Worm (Caenorhabditis elegans) whole organism, L4 larva: ENCODE results near the gene K07H8.2.

ENCODE experiments used
- D1046.2 ChIP-seq: fragments of 200-800 bp; sonication (Bioruptor generic); IDR thresholded peaks from 2 replicates; pipeline ENCODE4 v1.3.6; 2022; ENCODE audit warnings: missing genetic modification characterization, missing compliant biosample characterization
- F10B5.3 ChIP-seq: sonication (generic microtip); optimal IDR thresholded peaks from 2 replicates; lab custom pipeline; 2016; ENCODE audit warnings: mild to moderate bottlenecking, missing genetic modification characterization, missing compliant biosample characterization
- F44E2.7 ChIP-seq: fragments of 200-800 bp; sonication (Bioruptor generic); IDR thresholded peaks from 2 replicates; pipeline ENCODE4 v2.1.2; 2022; ENCODE audit warnings: missing genetic modification characterization, missing compliant biosample characterization
- F49E8.2 ChIP-seq: sonication (generic microtip); optimal IDR thresholded peaks from 2 replicates; lab custom pipeline; 2016; ENCODE audit warnings: missing compliant biosample characterization, mild to moderate bottlenecking, missing genetic modification characterization, borderline replicate concordance
- T20F7.1 ChIP-seq: fragments of 200-800 bp; sonication (Bioruptor generic); optimal IDR thresholded peaks from 2 replicates; lab custom pipeline; 2018; ENCODE audit warnings: mild to moderate bottlenecking, missing genetic modification characterization, missing compliant biosample characterization
- T26A8.4 ChIP-seq: fragments of 200-800 bp; sonication (Bioruptor generic); IDR thresholded peaks from 2 replicates; pipeline ENCODE4 v1.3.6; 2022; ENCODE audit warnings: missing genetic modification characterization, missing compliant biosample characterization
- Y48G9A.11 ChIP-seq: fragments of 200-800 bp; sonication (Bioruptor generic); IDR thresholded peaks from 2 replicates; pipeline ENCODE4 v1.3.6; 2022; ENCODE audit warnings: missing genetic modification reagents, missing genetic modification characterization, missing compliant biosample characterization
- Y75B8A.6 ChIP-seq: fragments of 200-800 bp; sonication (Bioruptor generic); IDR thresholded peaks from 2 replicates; pipeline ENCODE4 v1.3.6; 2022; ENCODE audit warnings: missing genetic modification reagents, missing genetic modification characterization, missing compliant biosample characterization
- arid-1 ChIP-seq: fragments of 200-800 bp; sonication (Bioruptor generic); conservative IDR thresholded peaks from 2 replicates; pipeline ENCODE4 v1.3.6; 2022; ENCODE audit warnings: missing genetic modification reagents, missing genetic modification characterization, missing compliant biosample characterization
- ceh-28 ChIP-seq: fragments of 150-350 bp; optimal IDR thresholded peaks from 2 replicates; lab custom pipeline; 2014; ENCODE audit warnings: missing biosample characterization, missing genetic modification reagents, missing genetic modification characterization
- ceh-32 ChIP-seq: sonication (generic microtip); optimal IDR thresholded peaks from 2 replicates; lab custom pipeline; 2016; ENCODE audit warnings: mild to moderate bottlenecking, missing genetic modification characterization, missing compliant biosample characterization; ENCODE audit not compliant: poor library complexity
- cey-2 ChIP-seq: sonication (generic microtip); optimal IDR thresholded peaks from 3 replicates; lab custom pipeline; 2017; ENCODE audit warnings: missing genetic modification characterization, mild to moderate bottlenecking, missing compliant biosample characterization, antibody characterized with exemption, borderline replicate concordance; ENCODE audit not compliant: insufficient read depth
- daf-8 ChIP-seq: fragments of 200-800 bp; sonication (Bioruptor generic); IDR thresholded peaks from 2 replicates; pipeline ENCODE4 v1.3.6; 2022; ENCODE audit warnings: missing genetic modification characterization, missing compliant biosample characterization
- dmd-6 ChIP-seq: fragments of 200-800 bp; sonication (Bioruptor generic); IDR thresholded peaks from 2 replicates; pipeline ENCODE4 v1.3.6; 2022; ENCODE audit warnings: missing genetic modification reagents, missing genetic modification characterization, missing compliant biosample characterization
- dmd-8 ChIP-seq: fragments of 200-800 bp; sonication (Bioruptor generic); IDR thresholded peaks from 2 replicates; pipeline ENCODE4 v1.3.6; 2022; ENCODE audit warnings: missing genetic modification characterization, missing compliant biosample characterization
- duxl-1 ChIP-seq: sonication (generic microtip); optimal IDR thresholded peaks from 2 replicates; lab custom pipeline; 2016; ENCODE audit warnings: mild to moderate bottlenecking, missing genetic modification characterization, moderate library complexity, missing compliant biosample characterization; ENCODE audit not compliant: poor library complexity
- egl-43 ChIP-seq: fragments of 200-800 bp; sonication (Bioruptor generic); IDR thresholded peaks from 2 replicates; pipeline ENCODE4 v1.3.6; 2022; ENCODE audit warnings: missing genetic modification reagents, missing genetic modification characterization, missing compliant biosample characterization
- fos-1 ChIP-seq: fragments of 150-350 bp; optimal IDR thresholded peaks from 2 replicates; lab custom pipeline; 2014; ENCODE audit warnings: missing biosample characterization, missing genetic modification characterization
- hlh-11 ChIP-seq: fragments of 200-800 bp; sonication (Bioruptor generic); optimal IDR thresholded peaks from 2 replicates; lab custom pipeline; 2018; ENCODE audit warnings: mild to moderate bottlenecking, missing genetic modification characterization, missing compliant biosample characterization
- hmg-1.1 ChIP-seq: fragments of 200-800 bp; sonication (Bioruptor generic); IDR thresholded peaks from 2 replicates; pipeline ENCODE4 v1.3.6; 2022; ENCODE audit warnings: missing genetic modification reagents, missing genetic modification characterization, missing compliant biosample characterization
- lin-29 ChIP-seq: fragments of 200-800 bp; sonication (Bioruptor generic); IDR thresholded peaks from 2 replicates; pipeline ENCODE4 v1.3.6; 2022; ENCODE audit warnings: missing genetic modification reagents, missing genetic modification characterization, missing compliant biosample characterization
- lin-38 ChIP-seq: fragments of 200-800 bp; sonication (Bioruptor generic); IDR thresholded peaks from 2 replicates; pipeline ENCODE4 v1.3.6; 2022; ENCODE audit warnings: missing genetic modification reagents, missing genetic modification characterization, missing compliant biosample characterization
- madf-5 ChIP-seq, 2 experiments: fragments of 200-800 bp; sonication (Bioruptor generic); IDR thresholded peaks; 2 replicates each; pipeline ENCODE4 v1.3.6; 2022; ENCODE audit warnings: missing compliant biosample characterization in 2 of 2, missing genetic modification characterization in 2 of 2
- madf-9 ChIP-seq: fragments of 200-800 bp; sonication (Bioruptor generic); conservative IDR thresholded peaks from 2 replicates; pipeline ENCODE4 v1.3.6; 2022; ENCODE audit warnings: missing genetic modification reagents, missing genetic modification characterization, missing compliant biosample characterization
- mdl-1 ChIP-seq, 2 experiments: fragments of 150-350 bp in 1 of 2; sonication (generic microtip) in 1 of 2; optimal IDR thresholded peaks; 2 replicates each; lab custom pipeline; 2014 to 2017; ENCODE audit warnings: missing biosample characterization in 2 of 2, missing genetic modification characterization in 2 of 2
- mdt-29 ChIP-seq: fragments of 200-800 bp; sonication (Bioruptor generic); IDR thresholded peaks from 2 replicates; pipeline ENCODE4 v1.3.6; 2022; ENCODE audit warnings: missing genetic modification reagents, missing genetic modification characterization, missing compliant biosample characterization
- mep-1 ChIP-seq: fragments of 150-350 bp; sonication (generic microtip); optimal IDR thresholded peaks from 3 replicates; lab custom pipeline; 2014; ENCODE audit warnings: missing biosample characterization, missing genetic modification characterization
- mxl-2 ChIP-seq: fragments of 200-800 bp; sonication (Bioruptor generic); conservative IDR thresholded peaks from 2 replicates; pipeline ENCODE4 v1.3.6; 2022; ENCODE audit warnings: missing genetic modification reagents, missing genetic modification characterization, missing compliant biosample characterization
- mxl-3 ChIP-seq: fragments of 200-800 bp; sonication (Bioruptor generic); optimal IDR thresholded peaks from 2 replicates; lab custom pipeline; 2018; ENCODE audit warnings: mild to moderate bottlenecking, missing genetic modification characterization, missing compliant biosample characterization
- nhr-11 ChIP-seq: fragments of 150-350 bp; optimal IDR thresholded peaks from 2 replicates; lab custom pipeline; 2014; ENCODE audit warnings: missing biosample characterization, missing genetic modification characterization
- nhr-237 ChIP-seq: sonication (generic microtip); optimal IDR thresholded peaks from 2 replicates; lab custom pipeline; 2017; ENCODE audit warnings: missing biosample characterization, missing genetic modification characterization
- nhr-48 ChIP-seq: sonication (generic microtip); optimal IDR thresholded peaks from 2 replicates; lab custom pipeline; 2016; ENCODE audit warnings: mild to moderate bottlenecking, missing genetic modification characterization, missing compliant biosample characterization
- pha-4 ChIP-seq, 2 experiments: fragments of 150-350 bp in 1 of 2; fragments of 200-800 bp in 1 of 2; sonication (Bioruptor generic) in 1 of 2; IDR thresholded peaks in 1 of 2; optimal IDR thresholded peaks in 1 of 2; 2 replicates each; pipeline versions ENCODE4 v1.3.6 to Lab custom; 2014 to 2022; ENCODE audit warnings: missing genetic modification characterization in 2 of 2, missing genetic modification reagents in 2 of 2, missing biosample characterization in 1 of 2, missing compliant biosample characterization in 1 of 2
- php-3 ChIP-seq: fragments of 200-800 bp; sonication (Bioruptor generic); IDR thresholded peaks from 2 replicates; pipeline ENCODE4 v1.3.6; 2022; ENCODE audit warnings: missing genetic modification reagents, missing genetic modification characterization, missing compliant biosample characterization
- pqm-1 ChIP-seq: sonication (generic microtip); optimal IDR thresholded peaks from 2 replicates; lab custom pipeline; 2017; ENCODE audit warnings: missing biosample characterization, missing genetic modification characterization
- rbr-2 ChIP-seq: sonication (generic microtip); optimal IDR thresholded peaks from 2 replicates; lab custom pipeline; 2016; ENCODE audit warnings: missing genotype, missing genetic modification characterization, missing compliant biosample characterization
- saeg-2 ChIP-seq: fragments of 200-800 bp; sonication (Bioruptor generic); IDR thresholded peaks from 2 replicates; pipeline ENCODE4 v1.3.6; 2022; ENCODE audit warnings: missing genetic modification reagents, missing genetic modification characterization, missing compliant biosample characterization
- sdz-12 ChIP-seq: fragments of 200-800 bp; sonication (Bioruptor generic); optimal IDR thresholded peaks from 2 replicates; lab custom pipeline; 2018; ENCODE audit warnings: mild to moderate bottlenecking, missing genetic modification characterization, missing compliant biosample characterization
- set-16 ChIP-seq: fragments of 200-800 bp; sonication (Bioruptor generic); IDR thresholded peaks from 2 replicates; pipeline ENCODE4 v1.3.6; 2022; ENCODE audit warnings: missing genetic modification reagents, missing genetic modification characterization, missing compliant biosample characterization
- skn-1 ChIP-seq: fragments of 150-350 bp; optimal IDR thresholded peaks from 2 replicates; lab custom pipeline; 2014; ENCODE audit warnings: missing biosample characterization, missing genetic modification characterization
- snpc-4 ChIP-seq: fragments of 150-350 bp; optimal IDR thresholded peaks from 2 replicates; lab custom pipeline; 2014; ENCODE audit warnings: missing biosample characterization, missing genetic modification characterization
- tra-1 ChIP-seq: fragments of 200-800 bp; sonication (Bioruptor generic); IDR thresholded peaks from 2 replicates; pipeline ENCODE4 v1.3.6; 2022; ENCODE audit warnings: missing genetic modification reagents, missing genetic modification characterization, missing compliant biosample characterization
- unc-39 ChIP-seq: sonication (generic microtip); optimal IDR thresholded peaks from 2 replicates; lab custom pipeline; 2017; ENCODE audit warnings: missing biosample characterization, missing genetic modification characterization
- unc-62 ChIP-seq, 3 experiments: fragments of 150-350 bp in 1 of 3; sonication (generic microtip); optimal IDR thresholded peaks in 2 of 3; peaks in 1 of 3; 1 replicate in 1 of 3; 2 replicates in 2 of 3; lab custom pipeline; 2014 to 2017; ENCODE audit warnings: missing biosample characterization in 3 of 3, missing genetic modification characterization in 3 of 3, missing genetic modification reagents in 3 of 3, missing genotype in 1 of 3
- vab-7 ChIP-seq: fragments of 200-800 bp; sonication (Bioruptor generic); IDR thresholded peaks from 2 replicates; pipeline ENCODE4 v1.3.6; 2022; ENCODE audit warnings: missing genetic modification reagents, missing genetic modification characterization, missing compliant biosample characterization
- zfp-3 ChIP-seq: fragments of 200-800 bp; sonication (Bioruptor generic); conservative IDR thresholded peaks from 2 replicates; pipeline ENCODE4 v1.3.6; 2022; ENCODE audit warnings: missing genetic modification reagents, missing genetic modification characterization, missing compliant biosample characterization
- zip-11 ChIP-seq: fragments of 200-800 bp; sonication (Bioruptor generic); IDR thresholded peaks from 2 replicates; pipeline ENCODE4 v1.3.6; 2022; ENCODE audit warnings: missing genetic modification characterization, missing compliant biosample characterization

K07H8.2 gene

DNA sequence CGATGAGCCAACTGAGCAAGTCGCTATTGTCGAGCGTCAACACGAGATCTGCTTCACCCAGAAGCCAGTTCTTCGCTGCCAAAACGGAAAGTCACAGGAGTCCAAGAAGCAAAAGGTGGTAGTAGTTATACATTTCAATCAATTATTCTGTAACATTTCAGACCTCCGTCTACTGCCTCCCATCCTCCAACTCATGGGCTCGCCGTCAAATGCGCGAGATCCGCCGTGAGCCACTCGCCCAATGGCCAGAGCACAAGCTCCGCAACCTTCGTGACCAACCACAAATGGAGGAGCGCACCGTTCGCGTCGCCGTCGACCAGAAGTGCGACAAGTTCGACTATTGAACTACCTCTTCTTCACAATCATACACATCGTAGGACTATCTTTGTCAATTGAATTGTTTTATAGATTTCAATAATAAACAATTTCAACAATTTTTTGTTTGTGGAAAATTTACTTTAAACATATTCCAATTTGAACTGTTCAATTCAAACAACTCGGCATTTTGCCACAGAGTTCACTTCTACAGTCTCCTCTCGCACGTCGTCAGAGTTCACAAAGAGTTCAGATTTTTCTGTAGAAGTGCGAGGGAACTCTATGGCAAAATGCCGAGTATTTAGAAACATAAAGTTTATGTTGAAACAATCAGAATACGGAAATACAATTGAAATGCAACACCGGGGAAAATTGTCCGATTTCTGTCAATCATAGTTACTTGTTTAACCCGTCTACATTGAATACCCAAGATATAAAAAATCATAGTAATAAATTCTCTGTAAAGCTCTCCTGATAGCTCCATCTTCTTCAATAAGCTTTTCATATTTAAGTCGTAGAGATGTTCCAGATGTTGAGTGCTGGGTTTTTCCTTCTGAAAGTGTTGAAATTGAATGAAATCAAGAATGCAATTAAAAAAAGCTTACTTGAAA lies 25.0 kb upstream of the K07H8.2 start:
- TF ChIP-seq Y75B8A.6 (peak; percentile 15; the same call in 1 of the 2 replicates), sdz-12 (GFP tag; lab: Kevin White, UChicago) (no peak), set-16 (GFP tag; lab: Robert Waterston, UW) (peak; percentile 84), mep-1 (tag; lab: Kevin White, UChicago) (no peak), arid-1 (GFP tag; lab: Robert Waterston, UW) (0 out of 2 replicates have a peak, but pooled peaks have one; percentile 25), php-3 (no peak), pha-4 (GFP tag; IDR thresholded peaks at IDR 0.05; lab: Robert Waterston, UW) (peak; percentile 16; the same call in 1 of the 2 replicates), pha-4 (tag; optimal IDR thresholded peaks at IDR 0.05; lab: Kevin White, UChicago) (no peak), zip-11 (GFP tag; lab: Robert Waterston, UW) (no peak), zfp-3 (GFP tag; lab: Robert Waterston, UW) (peak; percentile 93), nhr-237 (tag; lab: Kevin White, UChicago) (no peak), hlh-11 (tag; lab: Kevin White, UChicago) (no peak), nhr-11 (tag; lab: Kevin White, UChicago) (no peak), egl-43 (no peak), unc-39 (tag; lab: Kevin White, UChicago) (no peak), madf-5 (GFP tag; IDR thresholded peaks at IDR 0.05; lab: Robert Waterston, UW) (no peak), mdt-29 (GFP tag; lab: Robert Waterston, UW) (no peak), rbr-2 (tag; lab: Kevin White, UChicago) (no peak), T26A8.4 (GFP tag; lab: Robert Waterston, UW) (no peak), fos-1 (tag; lab: Kevin White, UChicago) (no peak), F44E2.7 (no peak), nhr-48 (tag; lab: Kevin White, UChicago) (peak; percentile 34), dmd-6 (GFP tag; lab: Robert Waterston, UW) (peak; percentile 50), madf-9 (0 out of 2 replicates have a peak, but pooled peaks have one; percentile 30), snpc-4 (no peak), lin-29 (GFP tag; lab: Robert Waterston, UW) (no peak), mdl-1 (tag; optimal IDR thresholded peaks at IDR 0.05; lab: Kevin White, UChicago) (no peak), mxl-2 (GFP tag; lab: Robert Waterston, UW) (0 out of 2 replicates have a peak, but pooled peaks have one; percentile 12), saeg-2 (GFP tag; lab: Robert Waterston, UW) (no peak), mxl-3 (peak; percentile 14), lin-38 (GFP tag; lab: Robert Waterston, UW) (peak; percentile 43; the same call in 1 of the 2 replicates), D1046.2 (GFP tag; lab: Robert Waterston, UW) (no peak), ceh-28 (tag; lab: Kevin White, UChicago) (no peak), vab-7 (GFP tag; lab: Robert Waterston, UW) (no peak), duxl-1 (no peak), T20F7.1 (GFP tag; lab: Kevin White, UChicago) (peak; percentile 43), Y48G9A.11 (GFP tag; lab: Robert Waterston, UW) (no peak), hmg-1.1 (GFP tag; lab: Robert Waterston, UW) (no peak), F10B5.3 (tag; lab: Kevin White, UChicago) (no peak), daf-8 (GFP tag; lab: Robert Waterston, UW) (no peak), dmd-8 (peak; percentile 68; the same call in 1 of the 2 replicates), F49E8.2 (tag; lab: Kevin White, UChicago) (no peak), pqm-1 (tag; lab: Kevin White, UChicago) (no peak), skn-1 (no peak), cey-2 (tag; lab: Kevin White, UChicago) (no peak), tra-1 (0 out of 2 replicates have a peak, but pooled peaks have one; percentile 19), ceh-32 (tag; lab: Kevin White, UChicago) (no peak), unc-62 (GFP tag; optimal IDR thresholded peaks at IDR 0.05 in 1 of 2; lab: Kevin White, UChicago) (no peak), unc-62 (tag; optimal IDR thresholded peaks at IDR 0.05; lab: Kevin White, UChicago) (no peak)
